Fruit fly (Drosophila melanogaster) whole organism: ENCODE results near the gene CAH7.

Experiments used
- CG8478 ChIP-seq: fragments of >200 bp; optimal IDR thresholded peaks from 2 replicates; lab custom pipeline; 2018; ENCODE audit warnings: inconsistent platforms
- Dll ChIP-seq: fragments of >200 bp; optimal IDR thresholded peaks from 2 replicates; lab custom pipeline; 2017
- EcR ChIP-seq, 2 experiments: fragments of >200 bp; optimal IDR thresholded peaks; 2 replicates each; lab custom pipeline; 2017; ENCODE audit warnings: missing biosample characterization in 2 of 2, missing genetic modification characterization in 2 of 2, missing genetic modification reagents in 2 of 2
- pan ChIP-seq: fragments of >200 bp; optimal IDR thresholded peaks from 2 replicates; lab custom pipeline; 2017
- psq ChIP-seq: fragments of >200 bp; optimal IDR thresholded peaks from 2 replicates; lab custom pipeline; 2017
- usp ChIP-seq: fragments of >200 bp; optimal IDR thresholded peaks from 2 replicates; lab custom pipeline; 2017; ENCODE audit warnings: missing biosample characterization, missing genetic modification characterization, mixed read lengths

- TF ChIP-seq pan (no peak), Dll (lab: Kevin White, UChicago) (no peak), CG8478 (no peak), usp (GFP tag; lab: Kevin White, UChicago) (no peak), psq (no peak), EcR (GFP tag; optimal IDR thresholded peaks at IDR 0.05; lab: Kevin White, UChicago) (no peak)
Observed at dm6 chr3R:10070817-10071216, 41.2 kb upstream of the CAH7 start, which contains the start of gene nerfin-2.
